In genomic region chr2L:15465932-15466331, dm6 we compare ENCODE assay signal across 2 fruit fly cellular contexts.
TF ChIP-seq lines count a peak whose summit lies in the region.

No protein-coding gene starts in this region.

TF ChIP-seq in whole organism, embryonic, 481 proteins besides CTCF, POLR2A, EP300 and RAD21 (continued from another document):
- TF ChIP-seq dmrt11E (tag; optimal IDR thresholded peaks at IDR 0.05; lab: Kevin White, UChicago) = peak; percentile 46
- TF ChIP-seq CG12219 (GFP tag; optimal IDR thresholded peaks at IDR 0.05; lab: Kevin White, UChicago) = no peak
- no peak for TF ChIP-seq Lhr (GFP tag; optimal IDR thresholded peaks at IDR 0.05; lab: Kevin White, UChicago)
- TF ChIP-seq CG10979 (tag; optimal IDR thresholded peaks at IDR 0.05; lab: Kevin White, UChicago) = peak; percentile 34
- TF ChIP-seq pfk (GFP tag; optimal IDR thresholded peaks at IDR 0.05; lab: Kevin White, UChicago) = no peak
- TF ChIP-seq CG1233 (GFP tag; optimal IDR thresholded peaks at IDR 0.05; lab: Kevin White, UChicago) = no peak
- TF ChIP-seq vfl (GFP tag; optimal IDR thresholded peaks at IDR 0.05; lab: Kevin White, UChicago) = no peak
- no peak for TF ChIP-seq CG4707 (GFP tag; optimal IDR thresholded peaks at IDR 0.05; lab: Kevin White, UChicago)
- no peak for TF ChIP-seq CG34376 (GFP tag; optimal IDR thresholded peaks at IDR 0.05; lab: Kevin White, UChicago)
- TF ChIP-seq Drgx (GFP tag; IDR thresholded peaks at IDR 0.05; lab: Robert Waterston, UW) = peak; percentile 72
- no peak for TF ChIP-seq CG6175 (GFP tag; IDR thresholded peaks at IDR 0.05; lab: Robert Waterston, UW)
- peak; percentile 18 for TF ChIP-seq unpg (GFP tag; optimal IDR thresholded peaks at IDR 0.05; lab: Kevin White, UChicago)
- no peak; the same call in 1 of the 2 replicates for TF ChIP-seq Xrp1 (GFP tag; IDR thresholded peaks at IDR 0.05; lab: Robert Waterston, UW)
- no peak for TF ChIP-seq gro (GFP tag; optimal IDR thresholded peaks at IDR 0.05; lab: Kevin White, UChicago)
- TF ChIP-seq HLH3B (GFP tag; IDR thresholded peaks at IDR 0.05; lab: Robert Waterston, UW) = no peak
- TF ChIP-seq CG8765 (GFP tag; IDR thresholded peaks at IDR 0.05; lab: Robert Waterston, UW) = no peak
- TF ChIP-seq fd102C (GFP tag; optimal IDR thresholded peaks at IDR 0.05; lab: Kevin White, UChicago) = peak; percentile 41
TF ChIP-seq in whole organism, embryonic: peak in this region for 16.

TF ChIP-seq in whole organism, prepupa, 60 proteins besides CTCF, POLR2A, EP300 and RAD21 (continued from another document):
- TF ChIP-seq Hr39 (GFP tag; optimal IDR thresholded peaks at IDR 0.05; lab: Kevin White, UChicago) = peak; percentile 45
- TF ChIP-seq Sox102F (GFP tag; optimal IDR thresholded peaks at IDR 0.05; lab: Kevin White, UChicago) = peak; percentile 26
- no peak for TF ChIP-seq fd85E (GFP tag; optimal IDR thresholded peaks at IDR 0.05; lab: Kevin White, UChicago)
- no peak for TF ChIP-seq dsx (GFP tag; optimal IDR thresholded peaks at IDR 0.05; lab: Kevin White, UChicago; ENCODE audit: poor library complexity, severe bottlenecking)
- peak; percentile 40 for TF ChIP-seq net (GFP tag; optimal IDR thresholded peaks at IDR 0.05; lab: Kevin White, UChicago)
- TF ChIP-seq Smox (GFP tag; optimal IDR thresholded peaks at IDR 0.05; lab: Kevin White, UChicago) = peak; percentile 5
- TF ChIP-seq CG3032 (tag; optimal IDR thresholded peaks at IDR 0.05; lab: Kevin White, UChicago) = no peak
- peak; percentile 19 for TF ChIP-seq CG6792 (GFP tag; optimal IDR thresholded peaks at IDR 0.05; lab: Kevin White, UChicago)
- peak; percentile 48 for TF ChIP-seq esn (GFP tag; optimal IDR thresholded peaks at IDR 0.05; lab: Kevin White, UChicago)
- TF ChIP-seq CG16779 (tag; optimal IDR thresholded peaks at IDR 0.05; lab: Kevin White, UChicago) = peak; percentile 9
- TF ChIP-seq achi (GFP tag; optimal IDR thresholded peaks at IDR 0.05; lab: Kevin White, UChicago) = peak; percentile 44
- TF ChIP-seq CG15336 (GFP tag; IDR thresholded peaks at IDR 0.05; lab: Robert Waterston, UW) = peak; percentile 72
- no peak for TF ChIP-seq CG1621 (tag; optimal IDR thresholded peaks at IDR 0.05; lab: Kevin White, UChicago)
- TF ChIP-seq pdm3 (GFP tag; optimal IDR thresholded peaks at IDR 0.05; lab: Kevin White, UChicago) = peak; percentile 39
- peak; percentile 34 for TF ChIP-seq Sox14 (GFP tag; optimal IDR thresholded peaks at IDR 0.05; lab: Kevin White, UChicago)
- no peak for TF ChIP-seq Ets21C (GFP tag; optimal IDR thresholded peaks at IDR 0.05; lab: Kevin White, UChicago)
- TF ChIP-seq Hr4 (GFP tag; optimal IDR thresholded peaks at IDR 0.05; lab: Kevin White, UChicago) = peak; percentile 72
- TF ChIP-seq CG6854 (GFP tag; optimal IDR thresholded peaks at IDR 0.05; lab: Kevin White, UChicago) = no peak
- TF ChIP-seq CG8119 (GFP tag; IDR thresholded peaks at IDR 0.05; lab: Robert Waterston, UW) = peak; percentile 75
